Fruit fly (Drosophila melanogaster) whole organism, embryonic: ENCODE results near the gene Pk34A.

Experiments
- Aef1 ChIP-seq: fragments of 200-800 bp; sonication (Bioruptor generic); IDR thresholded peaks from 3 replicates; pipeline ENCODE4 v1.3.6; 2022; ENCODE audit warnings: missing biosample characterization, missing genetic modification characterization
- Bdp1 ChIP-seq: fragments of 200-800 bp; sonication (Bioruptor generic); optimal IDR thresholded peaks from 3 replicates; lab custom pipeline; 2016; ENCODE audit warnings: missing biosample characterization, missing genetic modification characterization
- CG10366 ChIP-seq: fragments of 200-800 bp; sonication (Bioruptor generic); IDR thresholded peaks from 2 replicates; pipeline ENCODE4 v1.3.6; 2022; ENCODE audit warnings: missing biosample characterization, missing genetic modification characterization
- CG11093 ChIP-seq: fragments of 200-800 bp; sonication (Bioruptor generic); IDR thresholded peaks from 3 replicates; pipeline ENCODE4 v1.3.6; 2022; ENCODE audit warnings: missing biosample characterization, missing genetic modification characterization
- CG12659 ChIP-seq: fragments of 200-800 bp; sonication (Bioruptor generic); optimal IDR thresholded peaks from 3 replicates; lab custom pipeline; 2017; ENCODE audit warnings: mild to moderate bottlenecking, missing biosample characterization, missing genetic modification reagents, missing genetic modification characterization
- CG12942 ChIP-seq: fragments of 200-800 bp; sonication (Bioruptor generic); optimal IDR thresholded peaks from 3 replicates; lab custom pipeline; 2016; ENCODE audit warnings: missing biosample characterization, missing genetic modification characterization
- CG16779 ChIP-seq: fragments of 200-800 bp; sonication (Bioruptor generic); IDR thresholded peaks from 2 replicates; pipeline ENCODE4 v1.3.6; 2022; ENCODE audit warnings: missing biosample characterization, missing genetic modification characterization
- CG16863 ChIP-seq: fragments of 200-800 bp; sonication (Bioruptor generic); optimal IDR thresholded peaks from 3 replicates; lab custom pipeline; 2016; ENCODE audit warnings: missing biosample characterization, missing genetic modification characterization
- CG17568 ChIP-seq: fragments of 200-800 bp; sonication (Bioruptor generic); optimal IDR thresholded peaks from 2 replicates; lab custom pipeline; 2018; ENCODE audit warnings: missing biosample characterization, mild to moderate bottlenecking, missing genetic modification characterization, moderate library complexity
- CG18262 ChIP-seq: fragments of 200-800 bp; optimal IDR thresholded peaks from 3 replicates; lab custom pipeline; 2019; ENCODE audit warnings: missing biosample characterization, mild to moderate bottlenecking, missing genetic modification characterization, moderate library complexity
- CG30020 ChIP-seq: fragments of 200-800 bp; optimal IDR thresholded peaks from 2 replicates; lab custom pipeline; 2019; ENCODE audit warnings: missing biosample characterization, mild to moderate bottlenecking, missing genetic modification characterization, moderate library complexity
- CG31224 ChIP-seq: fragments of 200-800 bp; sonication (Bioruptor generic); IDR thresholded peaks from 2 replicates; pipeline ENCODE4 v1.3.6; 2022; ENCODE audit warnings: missing biosample characterization, missing genetic modification characterization
- CG4707 ChIP-seq: fragments of 200-800 bp; sonication (Bioruptor generic); optimal IDR thresholded peaks from 2 replicates; lab custom pipeline; 2018; ENCODE audit warnings: missing biosample characterization, mild to moderate bottlenecking, missing genetic modification characterization, moderate library complexity
- CG6254 ChIP-seq: fragments of 200-800 bp; sonication (Bioruptor generic); optimal IDR thresholded peaks from 3 replicates; lab custom pipeline; 2017; ENCODE audit warnings: mild to moderate bottlenecking, missing biosample characterization, missing genetic modification reagents, missing genetic modification characterization
- CG6854 ChIP-seq: fragments of 200-800 bp; sonication (Bioruptor generic); optimal IDR thresholded peaks from 3 replicates; lab custom pipeline; 2017; ENCODE audit warnings: missing biosample characterization, mild to moderate bottlenecking, missing genetic modification characterization
- CG7372 ChIP-seq: fragments of 200-800 bp; sonication (Bioruptor generic); IDR thresholded peaks from 2 replicates; pipeline ENCODE4 v1.3.6; 2022; ENCODE audit warnings: missing biosample characterization, missing genetic modification characterization
- CG7839 ChIP-seq: fragments of 200-800 bp; sonication (Bioruptor generic); optimal IDR thresholded peaks from 3 replicates; lab custom pipeline; 2018; ENCODE audit warnings: missing biosample characterization, mild to moderate bottlenecking, missing genetic modification characterization, moderate library complexity
- CG9817 ChIP-seq: fragments of 200-800 bp; sonication (Bioruptor generic); optimal IDR thresholded peaks from 2 replicates; lab custom pipeline; 2018; ENCODE audit warnings: missing biosample characterization, mild to moderate bottlenecking, missing genetic modification characterization, moderate library complexity
- Ets97D ChIP-seq: fragments of 200-800 bp; sonication (Bioruptor generic); optimal IDR thresholded peaks from 3 replicates; lab custom pipeline; 2016; ENCODE audit warnings: missing biosample characterization, missing genetic modification characterization
- Fer3 ChIP-seq: fragments of 200-800 bp; sonication (Bioruptor generic); optimal IDR thresholded peaks from 2 replicates; lab custom pipeline; 2018; ENCODE audit warnings: missing biosample characterization, mild to moderate bottlenecking, missing genetic modification characterization, moderate library complexity
- HmgZ ChIP-seq: fragments of 200-800 bp; sonication (Bioruptor generic); optimal IDR thresholded peaks from 2 replicates; lab custom pipeline; 2018; ENCODE audit warnings: missing biosample characterization, mild to moderate bottlenecking, missing genetic modification characterization
- Jarid2 ChIP-seq: fragments of 200-800 bp; sonication (Bioruptor generic); optimal IDR thresholded peaks from 3 replicates; lab custom pipeline; 2017; ENCODE audit warnings: mild to moderate bottlenecking, missing biosample characterization, missing genetic modification reagents, missing genetic modification characterization
- Six4 ChIP-seq: fragments of 200-800 bp; sonication (Bioruptor generic); optimal IDR thresholded peaks from 2 replicates; lab custom pipeline; 2016; ENCODE audit warnings: missing biosample characterization, missing genetic modification characterization
- Sox100B ChIP-seq: fragments of 200-800 bp; sonication (Bioruptor generic); optimal IDR thresholded peaks from 3 replicates; lab custom pipeline; 2018; ENCODE audit warnings: missing biosample characterization, mild to moderate bottlenecking, missing genetic modification characterization
- YL-1 ChIP-seq: fragments of 200-800 bp; sonication (Bioruptor generic); optimal IDR thresholded peaks from 3 replicates; lab custom pipeline; 2017; ENCODE audit warnings: missing biosample characterization, mild to moderate bottlenecking, missing genetic modification characterization
- ase ChIP-seq: fragments of 200-800 bp; sonication (Bioruptor generic); IDR thresholded peaks from 3 replicates; pipeline ENCODE4 v1.3.6; 2022; ENCODE audit warnings: missing biosample characterization, missing genetic modification characterization
- croc ChIP-seq: fragments of 200-800 bp; sonication (Bioruptor generic); conservative IDR thresholded peaks from 3 replicates; pipeline ENCODE4 v1.3.6; 2022; ENCODE audit warnings: missing biosample characterization, missing genetic modification characterization
- dpn ChIP-seq, 2 experiments: fragments of 200-800 bp; sonication (Bioruptor generic); optimal IDR thresholded peaks; 3 replicates each; lab custom pipeline; 2016; ENCODE audit warnings: missing biosample characterization in 2 of 2, missing genetic modification characterization in 2 of 2
- fd3F ChIP-seq: fragments of 200-800 bp; sonication (Bioruptor generic); optimal IDR thresholded peaks from 2 replicates; lab custom pipeline; 2018; ENCODE audit warnings: missing biosample characterization, mild to moderate bottlenecking, missing genetic modification characterization, moderate library complexity
- fu2 ChIP-seq: fragments of 200-800 bp; sonication (Bioruptor generic); optimal IDR thresholded peaks from 2 replicates; lab custom pipeline; 2016; ENCODE audit warnings: missing biosample characterization, missing genetic modification characterization
- gsb ChIP-seq: fragments of 200-800 bp; sonication (Bioruptor generic); IDR thresholded peaks from 2 replicates; pipeline ENCODE4 v1.3.6; 2022; ENCODE audit warnings: missing biosample characterization, missing genetic modification characterization
- gsb-n ChIP-seq: fragments of 200-800 bp; sonication (Bioruptor generic); optimal IDR thresholded peaks from 3 replicates; lab custom pipeline; 2018; ENCODE audit warnings: missing biosample characterization, mild to moderate bottlenecking, missing genetic modification characterization
- hkb ChIP-seq, 2 experiments: fragments of 200-800 bp in 1 of 2; fragments of >200 bp in 1 of 2; sonication (Bioruptor generic) in 1 of 2; IDR thresholded peaks in 1 of 2; optimal IDR thresholded peaks in 1 of 2; 2 replicates each; pipeline versions ENCODE4 v1.3.6 to Lab custom; 2017 to 2022; ENCODE audit warnings: missing biosample characterization in 1 of 2, missing genetic modification characterization in 1 of 2
- insv ChIP-seq, 2 experiments: fragments of 200-800 bp; sonication (Bioruptor generic); optimal IDR thresholded peaks; 3 replicates each; lab custom pipeline; 2016 to 2018; ENCODE audit warnings: missing biosample characterization in 2 of 2, missing genetic modification characterization in 2 of 2
- jing ChIP-seq: fragments of 200-800 bp; sonication (Bioruptor generic); optimal IDR thresholded peaks from 2 replicates; lab custom pipeline; 2018; ENCODE audit warnings: missing biosample characterization, mild to moderate bottlenecking, missing genetic modification characterization
- jumu ChIP-seq: fragments of 200-800 bp; sonication (Bioruptor generic); optimal IDR thresholded peaks from 3 replicates; lab custom pipeline; 2016; ENCODE audit warnings: missing biosample characterization, missing genetic modification characterization
- knrl ChIP-seq: fragments of 200-800 bp; sonication (Bioruptor generic); IDR thresholded peaks from 3 replicates; pipeline ENCODE4 v1.3.6; 2022; ENCODE audit warnings: missing biosample characterization, missing genetic modification characterization; ENCODE audit not compliant: partially characterized antibody
- maf-S ChIP-seq: fragments of 200-800 bp; sonication (Bioruptor generic); optimal IDR thresholded peaks from 2 replicates; lab custom pipeline; 2016; ENCODE audit warnings: missing biosample characterization, missing genetic modification characterization
- nmo ChIP-seq: fragments of 200-800 bp; sonication (Bioruptor generic); optimal IDR thresholded peaks from 2 replicates; lab custom pipeline; 2018; ENCODE audit warnings: missing biosample characterization, mild to moderate bottlenecking, missing genetic modification characterization, moderate library complexity
- prd ChIP-seq, 3 experiments: fragments of >200 bp in 2 of 3; fragments of 200-800 bp in 1 of 3; sonication (Bioruptor generic) in 1 of 3; optimal IDR thresholded peaks in 2 of 3; IDR thresholded peaks in 1 of 3; 2 replicates in 2 of 3; 3 replicates in 1 of 3; pipeline versions ENCODE4 v1.3.6 to Lab custom; 2017 to 2022; ENCODE audit warnings: missing biosample characterization in 1 of 3, missing genetic modification characterization in 1 of 3
- pros ChIP-seq: fragments of 200-800 bp; sonication (Bioruptor generic); optimal IDR thresholded peaks from 3 replicates; lab custom pipeline; 2019; ENCODE audit warnings: missing biosample characterization, mild to moderate bottlenecking, missing genetic modification characterization, moderate library complexity
- sna ChIP-seq: fragments of 200-800 bp; sonication (Bioruptor generic); IDR thresholded peaks from 2 replicates; pipeline ENCODE4 v1.3.6; 2022; ENCODE audit warnings: missing biosample characterization, missing genetic modification characterization; ENCODE audit not compliant: partially characterized antibody
- sob ChIP-seq: fragments of 200-800 bp; sonication (Bioruptor generic); IDR thresholded peaks from 2 replicates; pipeline ENCODE4 v1.3.6; 2022; ENCODE audit warnings: missing biosample characterization, missing genetic modification characterization
- stwl ChIP-seq: fragments of 200-800 bp; sonication (Bioruptor generic); optimal IDR thresholded peaks from 3 replicates; lab custom pipeline; 2018; ENCODE audit warnings: missing biosample characterization, mild to moderate bottlenecking, missing genetic modification characterization, moderate library complexity
- tgo ChIP-seq: fragments of 200-800 bp; sonication (Bioruptor generic); IDR thresholded peaks from 3 replicates; pipeline ENCODE4 v1.3.6; 2022; ENCODE audit warnings: missing biosample characterization, missing genetic modification characterization
- z ChIP-seq: fragments of 200-800 bp; sonication (Bioruptor generic); IDR thresholded peaks from 3 replicates; pipeline ENCODE4 v1.3.6; 2022; ENCODE audit warnings: missing biosample characterization, missing genetic modification characterization
- zen2 ChIP-seq: fragments of 200-800 bp; sonication (Bioruptor generic); IDR thresholded peaks from 3 replicates; pipeline ENCODE4 v1.3.6; 2022; ENCODE audit warnings: missing biosample characterization, missing genetic modification characterization; ENCODE audit not compliant: partially characterized antibody
- zfh2 ChIP-seq: fragments of 200-800 bp; sonication (Bioruptor generic); optimal IDR thresholded peaks from 2 replicates; lab custom pipeline; 2016; ENCODE audit warnings: missing biosample characterization, missing genetic modification characterization

Gene Pk34A

DNA sequence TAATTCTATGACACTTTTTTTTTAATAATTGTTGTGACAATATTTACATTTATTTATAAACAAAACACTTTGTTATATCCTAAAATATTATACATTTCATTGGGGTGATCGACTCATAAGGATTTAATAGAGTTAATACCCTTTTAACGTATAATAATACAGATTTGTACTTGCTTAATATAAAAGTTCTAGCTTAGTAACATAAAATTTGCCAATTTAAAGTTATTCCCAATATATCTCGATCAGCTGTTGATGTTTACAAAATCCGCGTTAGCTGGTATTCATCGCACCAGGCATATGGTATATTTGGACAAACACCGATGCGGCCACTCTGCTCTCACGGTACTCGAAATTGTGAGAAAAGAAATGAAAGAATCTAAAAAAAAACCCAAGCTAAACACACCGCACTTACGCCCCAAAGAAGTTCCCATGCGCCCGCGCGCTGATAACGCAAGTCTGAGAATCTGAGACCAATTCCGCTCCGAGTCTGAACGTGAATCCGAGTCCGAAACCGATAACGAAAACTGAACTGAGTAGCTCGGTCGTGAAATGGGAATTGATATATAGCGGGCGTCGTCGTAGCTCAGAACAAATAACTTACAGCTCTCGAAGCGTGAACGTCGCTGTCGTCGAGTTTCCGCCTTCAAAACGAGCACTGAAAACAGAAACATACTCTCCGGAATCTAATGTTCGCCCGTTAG is 45.0 kb downstream of the Pk34A start, which contains the start of gene Pect (continued):
- TF ChIP-seq pros (GFP tag; lab: Kevin White, UChicago) (peak; percentile 31), CG10366 (no peak), CG7372 (GFP tag; lab: Robert Waterston, UW) (no peak), CG16779 (no peak), CG6254 (no peak), CG18262 (tag; lab: Kevin White, UChicago) (no peak), dpn (GFP tag; optimal IDR thresholded peaks at IDR 0.05; lab: Kevin White, UChicago) (no peak), CG7839 (tag; lab: Kevin White, UChicago) (no peak), ase (GFP tag; lab: Robert Waterston, UW) (no peak), Fer3 (no peak), CG4707 (GFP tag; lab: Kevin White, UChicago) (peak; percentile 44), croc (GFP tag; lab: Robert Waterston, UW) (no peak), Bdp1 (no peak), maf-S (GFP tag; lab: Kevin White, UChicago) (no peak), CG16863 (GFP tag; lab: Kevin White, UChicago) (no peak), stwl (tag; lab: Kevin White, UChicago) (peak; percentile 9), sob (GFP tag; lab: Robert Waterston, UW) (peak; percentile 55; the same call in 1 of the 2 replicates), sna (0 out of 2 replicates have a peak, but pooled peaks have one; percentile 35), CG31224 (GFP tag; lab: Robert Waterston, UW) (no peak), gsb-n (tag; lab: Kevin White, UChicago) (no peak), tgo (GFP tag; lab: Robert Waterston, UW) (peak; percentile 37; the same call in 2 of the 3 replicates), nmo (GFP tag; lab: Kevin White, UChicago) (peak; percentile 73), Ets97D (GFP tag; lab: Kevin White, UChicago) (no peak), fu2 (GFP tag; lab: Kevin White, UChicago) (no peak), CG30020 (peak; percentile 16), jumu (GFP tag; lab: Kevin White, UChicago) (no peak), CG12659 (GFP tag; lab: Kevin White, UChicago) (peak; percentile 11), jing (GFP tag; lab: Kevin White, UChicago) (no peak), insv (GFP tag; optimal IDR thresholded peaks at IDR 0.05; lab: Kevin White, UChicago) (no peak), gsb (GFP tag; lab: Robert Waterston, UW) (no peak), CG11093 (GFP tag; lab: Robert Waterston, UW) (no peak), Sox100B (GFP tag; lab: Kevin White, UChicago) (no peak), zfh2 (GFP tag; lab: Kevin White, UChicago) (no peak), hkb (optimal IDR thresholded peaks at IDR 0.05; lab: Kevin White, UChicago) (no peak), hkb (GFP tag; IDR thresholded peaks at IDR 0.05; lab: Robert Waterston, UW) (0 out of 2 replicates have a peak, but pooled peaks have one; percentile 52), fd3F (no peak), HmgZ (peak; percentile 62), CG12942 (GFP tag; lab: Kevin White, UChicago) (no peak), CG6854 (no peak), CG17568 (GFP tag; lab: Kevin White, UChicago) (no peak), Six4 (GFP tag; lab: Kevin White, UChicago) (peak; percentile 4), CG9817 (tag; lab: Kevin White, UChicago) (peak; percentile 16), knrl (0 out of 3 replicates have a peak, but pooled peaks have one; percentile 43), YL-1 (GFP tag; lab: Kevin White, UChicago) (no peak), prd (optimal IDR thresholded peaks at IDR 0.05; lab: Kevin White, UChicago) (no peak), prd (GFP tag; IDR thresholded peaks at IDR 0.05; lab: Robert Waterston, UW) (no peak), Jarid2 (GFP tag; lab: Kevin White, UChicago) (peak; percentile 65), z (peak; percentile 77), zen2 (no peak), Aef1 (GFP tag; lab: Robert Waterston, UW) (no peak)
